Fruit fly (Drosophila melanogaster): Measurements from ENCODE around the gene CG7215.
A peak's percentile ranks its signal among the peaks of the same experiment; 100 is the strongest.

Gene CG7215

DNA sequence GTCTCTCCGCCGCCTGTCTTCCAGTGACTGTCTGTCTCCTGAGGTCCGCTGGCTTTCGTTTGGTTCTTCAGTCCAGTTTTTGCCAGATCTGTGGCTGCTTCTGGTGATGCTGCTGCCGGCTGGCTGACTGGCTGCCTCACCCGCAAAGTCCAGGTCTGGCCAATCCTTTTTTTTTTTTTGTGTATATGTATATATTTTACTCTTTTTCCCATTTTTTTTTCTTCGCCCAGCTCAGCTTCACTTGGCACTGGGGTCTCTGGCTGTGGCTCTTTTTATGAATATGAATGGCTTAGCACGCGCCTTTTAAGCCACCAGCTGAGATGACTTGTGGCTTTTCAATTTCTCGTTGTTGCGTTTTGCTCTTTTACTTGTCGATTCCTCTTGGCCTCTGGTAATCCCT, 20.4 kb downstream of the CG7215 start (continued):
- no peak for TF ChIP-seq Gsc (GFP tag; IDR thresholded peaks at IDR 0.05)
- no peak for TF ChIP-seq CG5245 (GFP tag; optimal IDR thresholded peaks at IDR 0.05)
- no peak for TF ChIP-seq da (GFP tag; optimal IDR thresholded peaks at IDR 0.05)
- no peak for TF ChIP-seq CG16779 (GFP tag; IDR thresholded peaks at IDR 0.05)

DNA sequence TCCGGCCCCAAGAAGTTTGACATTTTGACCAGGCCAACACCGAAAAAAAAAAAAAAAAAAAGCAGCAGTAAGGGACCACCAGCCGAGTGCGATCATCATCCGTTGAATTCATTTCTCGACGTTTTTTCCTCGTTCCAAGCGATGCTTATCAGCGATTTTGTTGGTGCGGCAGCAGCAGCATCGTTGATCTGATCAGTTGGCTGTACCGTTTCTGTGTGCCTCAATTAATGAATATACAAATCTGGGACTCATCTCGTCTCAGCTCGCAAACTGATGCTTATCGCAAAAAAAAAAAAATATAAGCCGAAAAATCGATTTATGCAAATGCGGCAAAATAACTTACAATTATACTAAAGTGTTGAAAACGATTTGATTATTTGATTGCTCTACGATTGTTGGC, 22.2 kb downstream of the CG7215 start:
- TF ChIP-seq Ets65A (GFP tag) (peak; percentile 48), Hmr (GFP tag; optimal IDR thresholded peaks at IDR 0.05) (no peak), gsb (GFP tag; IDR thresholded peaks at IDR 0.05) (no peak), sqz (GFP tag; optimal IDR thresholded peaks at IDR 0.05) (peak; percentile 15), grn (GFP tag; optimal IDR thresholded peaks at IDR 0.05) (peak; percentile 95), sens (GFP tag) (peak; percentile 7), Awh (GFP tag; IDR thresholded peaks at IDR 0.05) (peak; percentile 68)

DNA sequence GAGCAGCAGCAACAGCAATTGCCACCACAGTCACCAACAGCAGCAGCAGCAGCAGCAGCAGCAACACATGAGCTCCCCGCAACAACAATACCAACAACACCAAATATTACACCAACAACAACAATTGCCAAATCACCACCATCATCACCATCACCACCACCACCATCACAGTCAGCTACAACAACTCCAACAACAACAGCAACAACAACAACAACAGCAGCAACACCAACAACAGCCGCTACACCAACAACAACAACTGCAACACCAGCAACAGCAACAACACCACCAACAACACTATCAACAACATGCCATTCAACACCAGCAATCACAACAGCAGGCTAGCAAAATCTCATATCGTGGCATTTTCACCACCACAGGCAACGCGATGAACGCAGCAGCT, 36.4 kb downstream of the CG7215 start:
- TF ChIP-seq CG4360 (GFP tag; IDR thresholded peaks at IDR 0.05) (peak; percentile 86), mld (GFP tag; IDR thresholded peaks at IDR 0.05; ENCODE audit: partially characterized antibody) (0 out of 3 replicates have a peak, but pooled peaks have one; percentile 29), tup (GFP tag; optimal IDR thresholded peaks at IDR 0.05) (no peak)

DNA sequence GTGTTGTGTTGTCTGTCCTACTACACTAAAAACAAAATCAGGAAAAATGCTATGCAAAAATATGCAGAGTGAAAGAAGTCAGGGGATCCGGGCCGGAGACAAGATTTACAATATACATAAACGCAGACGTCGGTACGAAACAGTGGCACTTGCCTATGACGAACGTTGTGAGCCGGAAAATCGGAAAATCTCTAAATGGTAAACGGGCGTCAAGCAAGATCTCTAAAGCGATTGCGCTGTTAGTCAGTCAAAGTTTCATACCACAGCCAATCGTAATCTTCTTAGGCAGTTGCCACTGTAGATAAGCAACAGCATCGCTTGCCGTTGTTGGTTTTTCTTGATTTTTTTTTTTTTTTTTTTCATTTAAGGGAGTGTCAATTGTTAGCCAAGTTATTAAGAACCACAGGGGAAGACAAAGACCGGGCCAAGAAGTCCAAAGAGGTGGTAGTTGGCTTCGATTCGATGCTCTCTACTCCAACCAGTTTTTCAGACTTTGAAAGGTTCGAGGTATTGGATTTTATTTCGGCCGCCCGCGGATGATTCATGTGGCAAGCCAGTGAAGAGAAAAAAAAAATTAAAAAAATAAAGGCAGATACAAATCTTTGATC, 41.9 kb downstream of the CG7215 start:
- peak; percentile 62 for TF ChIP-seq Ssrp (tag; optimal IDR thresholded peaks at IDR 0.05)
- no peak for TF ChIP-seq HLHmδ (GFP tag; optimal IDR thresholded peaks at IDR 0.05)
- TF ChIP-seq peb (GFP tag; IDR thresholded peaks at IDR 0.05) = peak; percentile 82
- no peak for TF ChIP-seq GATAe (GFP tag; conservative IDR thresholded peaks at IDR 0.05)
- peak; percentile 76 for TF ChIP-seq bcd (GFP tag; optimal IDR thresholded peaks at IDR 0.05)
- TF ChIP-seq CG1603 (tag; optimal IDR thresholded peaks at IDR 0.05) = peak; percentile 79
- TF ChIP-seq CG9797 (GFP tag; optimal IDR thresholded peaks at IDR 0.05) = no peak
- no peak for TF ChIP-seq sd (tag; optimal IDR thresholded peaks at IDR 0.05)
- TF ChIP-seq zen2 (GFP tag; IDR thresholded peaks at IDR 0.05; ENCODE audit: partially characterized antibody) = no peak
- TF ChIP-seq CG1233 (GFP tag; optimal IDR thresholded peaks at IDR 0.05) = peak; percentile 68
- TF ChIP-seq sna (GFP tag; IDR thresholded peaks at IDR 0.05; ENCODE audit: partially characterized antibody) = no peak
- no peak for TF ChIP-seq amos (GFP tag; IDR thresholded peaks at IDR 0.05; ENCODE audit: partially characterized antibody)
- TF ChIP-seq wdn (GFP tag; IDR thresholded peaks at IDR 0.05) = peak; percentile 76
- TF ChIP-seq H2.0 (GFP tag; IDR thresholded peaks at IDR 0.05) = peak; percentile 86
- no peak for TF ChIP-seq HLH4C (GFP tag; IDR thresholded peaks at IDR 0.05; ENCODE audit: partially characterized antibody)
- TF ChIP-seq ac (GFP tag; optimal IDR thresholded peaks at IDR 0.05) = peak; percentile 62
- peak; percentile 41 for TF ChIP-seq Mad (GFP tag; optimal IDR thresholded peaks at IDR 0.05)
- peak; percentile 90; the same call in 2 of the 3 replicates for TF ChIP-seq CG3726 (GFP tag; IDR thresholded peaks at IDR 0.05)
- peak; percentile 90 for TF ChIP-seq CG7839 (tag; optimal IDR thresholded peaks at IDR 0.05)
- peak; percentile 77 for TF ChIP-seq p53 (GFP tag; optimal IDR thresholded peaks at IDR 0.05)
- peak; percentile 33 for TF ChIP-seq btn (GFP tag; optimal IDR thresholded peaks at IDR 0.05)
- TF ChIP-seq nerfin-1 (tag; optimal IDR thresholded peaks at IDR 0.05) = no peak
- peak; percentile 69; the same call in 1 of the 3 replicates for TF ChIP-seq C15 (GFP tag; IDR thresholded peaks at IDR 0.05)
- no peak for TF ChIP-seq CG17912 (GFP tag; optimal IDR thresholded peaks at IDR 0.05)
- TF ChIP-seq schlank (tag; optimal IDR thresholded peaks at IDR 0.05) = no peak
- TF ChIP-seq otp (GFP tag; IDR thresholded peaks at IDR 0.05) = peak; percentile 89
- TF ChIP-seq ash1 (GFP tag; optimal IDR thresholded peaks at IDR 0.05) = no peak
- TF ChIP-seq CG17568 (GFP tag; optimal IDR thresholded peaks at IDR 0.05) = peak; percentile 34
- peak; percentile 77 for TF ChIP-seq gem (tag; optimal IDR thresholded peaks at IDR 0.05)
- TF ChIP-seq dmrt11E (tag; optimal IDR thresholded peaks at IDR 0.05) = peak; percentile 74
- TF ChIP-seq B-H1 (GFP tag; IDR thresholded peaks at IDR 0.05) = peak; percentile 85
- TF ChIP-seq CG11093 (GFP tag; IDR thresholded peaks at IDR 0.05) = peak; percentile 92
